Worm (Caenorhabditis elegans): Measurements from ENCODE around the gene actl-1.

actl-1 gene

ce11 chrX:6517025-6517770, 17.6 kb upstream of the actl-1 start:
- no peak for TF ChIP-seq him-1 (tag; optimal IDR thresholded peaks at IDR 0.05)
- no peak for TF ChIP-seq W03F9.2 (tag; optimal IDR thresholded peaks at IDR 0.05)
- TF ChIP-seq dao-5 (tag; optimal IDR thresholded peaks at IDR 0.05), result no peak

ce11 chrX:6515267-6515666, 15.6 kb upstream of the actl-1 start:
- TF ChIP-seq dao-5 (tag; optimal IDR thresholded peaks at IDR 0.05) (no peak), W03F9.2 (tag; optimal IDR thresholded peaks at IDR 0.05) (no peak), him-1 (tag; optimal IDR thresholded peaks at IDR 0.05) (no peak)

ce11 chrX:6514466-6514865, 14.8 kb upstream of the actl-1 start:
- TF ChIP-seq him-1 (tag; optimal IDR thresholded peaks at IDR 0.05), result no peak
- TF ChIP-seq dao-5 (tag; optimal IDR thresholded peaks at IDR 0.05), result no peak
- TF ChIP-seq W03F9.2 (tag; optimal IDR thresholded peaks at IDR 0.05), result no peak

- TF ChIP-seq W03F9.2 (tag; optimal IDR thresholded peaks at IDR 0.05) (no peak), dao-5 (tag; optimal IDR thresholded peaks at IDR 0.05) (no peak), him-1 (tag; optimal IDR thresholded peaks at IDR 0.05) (no peak)
These were observed 12.3 kb upstream of the actl-1 start, which contains the start of gene ttr-35 for ce11 chrX:6511985-6512384. ttr-35 (plus strand) TSS chrX:6512285.

- TF ChIP-seq dao-5 (tag; optimal IDR thresholded peaks at IDR 0.05) (no peak), him-1 (tag; optimal IDR thresholded peaks at IDR 0.05) (no peak), W03F9.2 (tag; optimal IDR thresholded peaks at IDR 0.05) (no peak)
These were observed 11.0 kb upstream of the actl-1 start, which contains the start of gene ttr-36 for ce11 chrX:6510627-6511026. ttr-36 (plus strand) TSS chrX:6510927.

ce11 chrX:6509813-6510212, 10.2 kb upstream of the actl-1 start:
- no peak for TF ChIP-seq W03F9.2 (tag; optimal IDR thresholded peaks at IDR 0.05)

ce11 chrX:6507734-6508133, 8.1 kb upstream of the actl-1 start:
- no peak for TF ChIP-seq W03F9.2 (tag; optimal IDR thresholded peaks at IDR 0.05)
- no peak for TF ChIP-seq him-1 (tag; optimal IDR thresholded peaks at IDR 0.05)
- TF ChIP-seq dao-5 (tag; optimal IDR thresholded peaks at IDR 0.05), result no peak

- no peak for TF ChIP-seq W03F9.2 (tag; optimal IDR thresholded peaks at IDR 0.05)
These were observed 6.0 kb upstream of the actl-1 start, which contains the start of gene glr-8 for ce11 chrX:6505662-6506061. glr-8 (plus strand) TSS chrX:6505980.

- TF ChIP-seq him-1 (tag; optimal IDR thresholded peaks at IDR 0.05), result no peak
- no peak for TF ChIP-seq W03F9.2 (tag; optimal IDR thresholded peaks at IDR 0.05)
- TF ChIP-seq dao-5 (tag; optimal IDR thresholded peaks at IDR 0.05), result no peak
These were observed 5.4 kb upstream of the actl-1 start, which contains the start of gene cdf-1 for ce11 chrX:6505008-6505407. cdf-1 (minus strand) TSS chrX:6505143.

- TF ChIP-seq dao-5 (tag; optimal IDR thresholded peaks at IDR 0.05) (no peak), W03F9.2 (tag; optimal IDR thresholded peaks at IDR 0.05) (no peak), him-1 (tag; optimal IDR thresholded peaks at IDR 0.05) (no peak)
These were observed 3.5 kb upstream of the actl-1 start for ce11 chrX:6503148-6503547.

ce11 chrX:6484780-6485179, 14.9 kb downstream of the actl-1 start, which contains the start of gene gar-1:
gar-1 (minus strand) TSS chrX:6484880.
- no peak for TF ChIP-seq dao-5 (tag; optimal IDR thresholded peaks at IDR 0.05)
- no peak for TF ChIP-seq W03F9.2 (tag; optimal IDR thresholded peaks at IDR 0.05)
- TF ChIP-seq him-1 (tag; optimal IDR thresholded peaks at IDR 0.05), result no peak

- TF ChIP-seq W03F9.2 (tag; optimal IDR thresholded peaks at IDR 0.05) (no peak), dao-5 (tag; optimal IDR thresholded peaks at IDR 0.05) (no peak), him-1 (tag; optimal IDR thresholded peaks at IDR 0.05) (no peak)
These were observed 23.1 kb downstream of the actl-1 start, which contains the start of gene C15B12.1 for ce11 chrX:6476540-6476939. C15B12.1 (plus strand) TSS chrX:6476810.

ce11 chrX:6473698-6474314, 25.8 kb downstream of the actl-1 start, which contains the start of the genes C15B12.4 and C15B12.8:
C15B12.4 (minus strand) TSS chrX:6473748.
C15B12.8 (plus strand) TSS chrX:6474264.
- TF ChIP-seq W03F9.2 (tag; optimal IDR thresholded peaks at IDR 0.05) (no peak), him-1 (tag; optimal IDR thresholded peaks at IDR 0.05) (no peak), dao-5 (tag; optimal IDR thresholded peaks at IDR 0.05) (no peak)

ce11 chrX:6468499-6468898, 31.1 kb downstream of the actl-1 start, which contains the start of gene C15B12.9:
C15B12.9 (plus strand) TSS chrX:6468799.
- TF ChIP-seq W03F9.2 (tag; optimal IDR thresholded peaks at IDR 0.05) (no peak), him-1 (tag; optimal IDR thresholded peaks at IDR 0.05) (no peak), dao-5 (tag; optimal IDR thresholded peaks at IDR 0.05) (no peak)
